Worm (Caenorhabditis elegans) whole organism, L3 larva: ENCODE results near the gene K01C8.2.

ENCODE experiments used
- ZK546.5 ChIP-seq: sonication (generic microtip); optimal IDR thresholded peaks from 2 replicates; lab custom pipeline; 2017; ENCODE audit warnings: missing biosample characterization, missing genetic modification characterization
- ama-1 ChIP-seq: fragments of 150-350 bp; optimal IDR thresholded peaks from 2 replicates; lab custom pipeline; 2018
- ceh-16 ChIP-seq: sonication (generic microtip); optimal IDR thresholded peaks from 2 replicates; lab custom pipeline; 2017; ENCODE audit warnings: missing biosample characterization, missing genetic modification characterization
- egl-27 ChIP-seq: sonication (generic microtip); optimal IDR thresholded peaks from 4 replicates; lab custom pipeline; 2017; ENCODE audit warnings: missing biosample characterization, missing genetic modification reagents, missing genetic modification characterization
- fos-1 ChIP-seq: fragments of 150-350 bp; optimal IDR thresholded peaks from 2 replicates; lab custom pipeline; 2014; ENCODE audit warnings: missing biosample characterization, missing genetic modification characterization
- mdl-1 ChIP-seq: fragments of 150-350 bp; optimal IDR thresholded peaks from 2 replicates; lab custom pipeline; 2014; ENCODE audit warnings: missing biosample characterization, missing genetic modification characterization
- snpc-4 ChIP-seq: fragments of 150-350 bp; optimal IDR thresholded peaks from 2 replicates; lab custom pipeline; 2014; ENCODE audit warnings: missing biosample characterization, missing genetic modification characterization

ce11 chrII:8263562-8263961 is 5.7 kb downstream of the K01C8.2 start:
- no peak for TF ChIP-seq snpc-4 (tag; lab: Kevin White, UChicago)
- TF ChIP-seq fos-1 (tag; lab: Kevin White, UChicago): no peak
- TF ChIP-seq ZK546.5: no peak
- TF ChIP-seq mdl-1 (tag; lab: Kevin White, UChicago): no peak
- no peak for TF ChIP-seq ama-1 (lab: Kevin White, UChicago)
- TF ChIP-seq egl-27: no peak
- no peak for TF ChIP-seq ceh-16 (tag; lab: Kevin White, UChicago)
